Worm (Caenorhabditis elegans): ENCODE measurements around the gene Y32B12C.1.

Gene Y32B12C.1

ce11 chrV:16606313-16606712 lies at the start of gene Y32B12C.1:
Gene Y32B12C.1, plus strand, starts transcription at chrV:16606613.
- TF ChIP-seq elt-2 (tag; optimal IDR thresholded peaks at IDR 0.05) (no peak), nhr-23 (tag; optimal IDR thresholded peaks at IDR 0.05) (no peak), nhr-25 (tag; optimal IDR thresholded peaks at IDR 0.05) (no peak), egl-27 (tag; optimal IDR thresholded peaks at IDR 0.05) (no peak), lin-39 (tag; optimal IDR thresholded peaks at IDR 0.05) (no peak), eor-1 (tag; optimal IDR thresholded peaks at IDR 0.05) (no peak), nfya-1 (tag; optimal IDR thresholded peaks at IDR 0.05; ENCODE audit: insufficient read depth) (no peak), ztf-11 (tag; optimal IDR thresholded peaks at IDR 0.05) (no peak), nhr-237 (tag; optimal IDR thresholded peaks at IDR 0.05) (no peak), mml-1 (tag; optimal IDR thresholded peaks at IDR 0.05) (no peak), unc-39 (tag; optimal IDR thresholded peaks at IDR 0.05) (no peak), pqm-1 (tag; optimal IDR thresholded peaks at IDR 0.05) (no peak), fkh-2 (tag; optimal IDR thresholded peaks at IDR 0.05) (no peak), R02D3.7 (tag; optimal IDR thresholded peaks at IDR 0.05) (no peak), aly-2 (tag; optimal IDR thresholded peaks at IDR 0.05) (no peak), lsy-12 (tag; optimal IDR thresholded peaks at IDR 0.05) (no peak), jun-1 (tag; optimal IDR thresholded peaks at IDR 0.05) (no peak), ceh-16 (tag; optimal IDR thresholded peaks at IDR 0.05) (no peak), pha-4 (tag; optimal IDR thresholded peaks at IDR 0.05) (no peak)

ce11 chrV:16565639-16566038 lies 40.8 kb upstream of the Y32B12C.1 start, which contains the start of gene sru-45:
Gene sru-45, plus strand, starts transcription at chrV:16565939.
- no peak for TF ChIP-seq R02D3.7 (tag; optimal IDR thresholded peaks at IDR 0.05)
- TF ChIP-seq egl-5 (tag; optimal IDR thresholded peaks at IDR 0.05), result no peak
- no peak for TF ChIP-seq daf-12 (tag; optimal IDR thresholded peaks at IDR 0.05)
- no peak for TF ChIP-seq jun-1 (tag; optimal IDR thresholded peaks at IDR 0.05)
- TF ChIP-seq nfya-1 (tag; optimal IDR thresholded peaks at IDR 0.05; ENCODE audit: insufficient read depth), result no peak
- TF ChIP-seq fos-1 (tag; optimal IDR thresholded peaks at IDR 0.05), result no peak

ce11 chrV:16568056-16568455 lies 38.4 kb upstream of the Y32B12C.1 start:
- TF ChIP-seq pha-4 (tag; optimal IDR thresholded peaks at IDR 0.05) (no peak), ztf-11 (tag; optimal IDR thresholded peaks at IDR 0.05) (no peak)

DNA sequence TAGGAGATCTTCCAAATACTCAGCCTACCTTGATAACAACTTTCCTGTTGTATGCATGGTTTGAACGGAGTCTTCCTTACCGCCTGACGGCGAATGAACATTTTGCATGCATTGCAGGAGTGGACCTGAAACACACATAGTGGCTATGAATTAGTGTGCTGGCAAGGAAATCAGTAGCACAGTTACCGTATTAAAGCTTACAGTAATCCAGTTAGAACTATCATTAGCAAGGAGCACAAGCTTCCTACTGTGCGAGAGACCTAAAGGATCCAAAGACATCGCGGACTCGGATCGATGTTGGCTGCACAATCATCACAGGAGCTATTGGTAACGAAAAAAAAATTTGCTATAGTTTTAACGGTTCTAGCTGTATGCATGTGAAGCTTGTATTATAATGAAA lies 35.7 kb upstream of the Y32B12C.1 start, which contains the start of gene nhr-233:
Gene nhr-233 (minus strand): TSS at position 101 of the 400 bp plus-strand sequence.
- TF ChIP-seq aly-2 (tag; optimal IDR thresholded peaks at IDR 0.05), result no peak
- no peak for TF ChIP-seq skn-1 (tag; optimal IDR thresholded peaks at IDR 0.05)
- no peak for TF ChIP-seq nhr-11 (tag; optimal IDR thresholded peaks at IDR 0.05)
- no peak for TF ChIP-seq unc-39 (tag; optimal IDR thresholded peaks at IDR 0.05)
- TF ChIP-seq elt-3 (tag; optimal IDR thresholded peaks at IDR 0.05), result no peak
- no peak for TF ChIP-seq ZK546.5 (tag; optimal IDR thresholded peaks at IDR 0.05)
- TF ChIP-seq mml-1 (tag; optimal IDR thresholded peaks at IDR 0.05), result no peak
- TF ChIP-seq elt-1 (tag; optimal IDR thresholded peaks at IDR 0.05), result no peak
- no peak for TF ChIP-seq nfya-1 (tag; optimal IDR thresholded peaks at IDR 0.05; ENCODE audit: insufficient read depth)
- no peak for TF ChIP-seq nhr-76 (tag; optimal IDR thresholded peaks at IDR 0.05)

- TF ChIP-seq zag-1 (tag; optimal IDR thresholded peaks at IDR 0.05), result no peak
- no peak for TF ChIP-seq ztf-4 (tag; optimal IDR thresholded peaks at IDR 0.05)
- no peak for TF ChIP-seq lin-15B (tag; optimal IDR thresholded peaks at IDR 0.05)
Observed at ce11 chrV:16573168-16573567, 33.2 kb upstream of the Y32B12C.1 start, which contains the start of gene str-149. Gene str-149, plus strand, starts transcription at chrV:16573468.

ce11 chrV:16575900-16576299 lies 30.5 kb upstream of the Y32B12C.1 start, which contains the start of gene str-151:
Gene str-151, plus strand, starts transcription at chrV:16576200.
- TF ChIP-seq ceh-16 (tag; optimal IDR thresholded peaks at IDR 0.05) (no peak), ztf-4 (tag; optimal IDR thresholded peaks at IDR 0.05) (no peak), jun-1 (tag; optimal IDR thresholded peaks at IDR 0.05) (no peak), sea-2 (GFP tag; optimal IDR thresholded peaks at IDR 0.05) (no peak), eor-1 (tag; optimal IDR thresholded peaks at IDR 0.05) (no peak), mdl-1 (tag; optimal IDR thresholded peaks at IDR 0.05) (no peak), elt-3 (tag; optimal IDR thresholded peaks at IDR 0.05) (no peak), zag-1 (tag; optimal IDR thresholded peaks at IDR 0.05) (no peak), mml-1 (tag; optimal IDR thresholded peaks at IDR 0.05) (no peak), pqm-1 (tag; optimal IDR thresholded peaks at IDR 0.05) (no peak), nhr-43 (tag; optimal IDR thresholded peaks at IDR 0.05; ENCODE audit: poor library complexity, severe bottlenecking) (no peak), fkh-10 (GFP tag; optimal IDR thresholded peaks at IDR 0.05) (no peak), nfya-1 (tag; optimal IDR thresholded peaks at IDR 0.05; ENCODE audit: insufficient read depth) (no peak), nhr-23 (tag; optimal IDR thresholded peaks at IDR 0.05) (no peak), elt-2 (tag; optimal IDR thresholded peaks at IDR 0.05) (no peak), egl-27 (tag; optimal IDR thresholded peaks at IDR 0.05) (no peak), R02D3.7 (tag; optimal IDR thresholded peaks at IDR 0.05) (no peak), lsy-12 (tag; optimal IDR thresholded peaks at IDR 0.05) (no peak), nhr-76 (tag; optimal IDR thresholded peaks at IDR 0.05) (no peak), unc-62 (GFP tag; optimal IDR thresholded peaks at IDR 0.05) (no peak)

Data from whole organism, L3 larva.